Fruit fly (Drosophila melanogaster) whole organism, embryonic: ENCODE data around the gene CG14830.

ENCODE experiments used
- BEAF-32 ChIP-seq: fragments of 200-800 bp; sonication (Bioruptor generic); optimal IDR thresholded peaks from 3 replicates; lab custom pipeline; 2017; ENCODE audit warnings: missing biosample characterization, missing genetic modification characterization, mild to moderate bottlenecking, moderate library complexity, missing genetic modification reagents
- BtbVII ChIP-seq: fragments of 200-800 bp; sonication (Bioruptor generic); optimal IDR thresholded peaks from 3 replicates; lab custom pipeline; 2017; ENCODE audit warnings: missing biosample characterization, mild to moderate bottlenecking, missing genetic modification characterization
- CG10209 ChIP-seq: fragments of 200-800 bp; sonication (Bioruptor generic); optimal IDR thresholded peaks from 3 replicates; lab custom pipeline; 2017; ENCODE audit warnings: missing biosample characterization, mild to moderate bottlenecking, missing genetic modification characterization, missing genetic modification reagents
- CG1024 ChIP-seq: fragments of 200-800 bp; sonication (Bioruptor generic); IDR thresholded peaks from 2 replicates; pipeline ENCODE4 v1.3.6; 2022; ENCODE audit warnings: missing biosample characterization, missing genetic modification characterization
- CG10267 ChIP-seq: fragments of 200-800 bp; sonication (Bioruptor generic); optimal IDR thresholded peaks from 2 replicates; lab custom pipeline; 2018; ENCODE audit warnings: missing biosample characterization, mild to moderate bottlenecking, missing genetic modification characterization, moderate library complexity
- CG10431 ChIP-seq: fragments of 200-800 bp; sonication (Bioruptor generic); optimal IDR thresholded peaks from 3 replicates; lab custom pipeline; 2018; ENCODE audit warnings: missing biosample characterization, mild to moderate bottlenecking, missing genetic modification characterization
- CG14710 ChIP-seq: fragments of 200-800 bp; sonication (Bioruptor generic); optimal IDR thresholded peaks from 3 replicates; lab custom pipeline; 2019; ENCODE audit warnings: missing biosample characterization, mild to moderate bottlenecking, missing genetic modification characterization, moderate library complexity
- CG18599 ChIP-seq: fragments of 200-800 bp; sonication (Bioruptor generic); optimal IDR thresholded peaks from 3 replicates; lab custom pipeline; 2017; ENCODE audit warnings: missing biosample characterization, missing genetic modification characterization, mild to moderate bottlenecking, moderate library complexity, missing genetic modification reagents
- CG2875 ChIP-seq: fragments of 200-800 bp; sonication (Bioruptor generic); optimal IDR thresholded peaks from 2 replicates; lab custom pipeline; 2017; ENCODE audit warnings: missing biosample characterization, mild to moderate bottlenecking, missing genetic modification characterization, missing genetic modification reagents
- CG30020 ChIP-seq: fragments of 200-800 bp; optimal IDR thresholded peaks from 2 replicates; lab custom pipeline; 2019; ENCODE audit warnings: missing biosample characterization, mild to moderate bottlenecking, missing genetic modification characterization, moderate library complexity
- CG3163 ChIP-seq: fragments of 200-800 bp; sonication (Bioruptor generic); optimal IDR thresholded peaks from 3 replicates; lab custom pipeline; 2016; ENCODE audit warnings: missing biosample characterization, missing genetic modification characterization
- CG4617 ChIP-seq: fragments of 200-800 bp; sonication (Bioruptor generic); optimal IDR thresholded peaks from 3 replicates; lab custom pipeline; 2016; ENCODE audit warnings: missing biosample characterization, missing genetic modification characterization, borderline replicate concordance
- CG6791 ChIP-seq: fragments of 200-800 bp; sonication (Bioruptor generic); IDR thresholded peaks from 3 replicates; pipeline ENCODE4 v1.3.6; 2022; ENCODE audit warnings: missing biosample characterization, missing genetic modification characterization; ENCODE audit not compliant: partially characterized antibody
- CG7372 ChIP-seq: fragments of 200-800 bp; sonication (Bioruptor generic); IDR thresholded peaks from 2 replicates; pipeline ENCODE4 v1.3.6; 2022; ENCODE audit warnings: missing biosample characterization, missing genetic modification characterization
- CG8924 ChIP-seq: fragments of 200-800 bp; optimal IDR thresholded peaks from 3 replicates; lab custom pipeline; 2019; ENCODE audit warnings: missing biosample characterization, mild to moderate bottlenecking, missing genetic modification characterization, moderate library complexity
- CG9609 ChIP-seq: fragments of 200-800 bp; sonication (Bioruptor generic); optimal IDR thresholded peaks from 3 replicates; lab custom pipeline; 2016; ENCODE audit warnings: missing biosample characterization, missing genetic modification characterization
- D ChIP-seq, 2 experiments: fragments of 200-800 bp in 1 of 2; fragments of >200 bp in 1 of 2; sonication (Bioruptor generic) in 1 of 2; optimal IDR thresholded peaks; 2 replicates in 1 of 2; 3 replicates in 1 of 2; lab custom pipeline; 2017; ENCODE audit warnings: mild to moderate bottlenecking in 1 of 2, missing biosample characterization in 1 of 2, missing genetic modification characterization in 1 of 2, missing genetic modification reagents in 1 of 2
- Dfd ChIP-seq, 2 experiments: fragments of >200 bp; optimal IDR thresholded peaks; 2 replicates each; lab custom pipeline; 2017; ENCODE audit warnings: missing biosample characterization in 2 of 2, missing genetic modification characterization in 2 of 2
- HmgZ ChIP-seq: fragments of 200-800 bp; sonication (Bioruptor generic); optimal IDR thresholded peaks from 2 replicates; lab custom pipeline; 2018; ENCODE audit warnings: missing biosample characterization, mild to moderate bottlenecking, missing genetic modification characterization
- Hsf ChIP-seq: fragments of 200-800 bp; sonication (Bioruptor generic); optimal IDR thresholded peaks from 3 replicates; lab custom pipeline; 2016; ENCODE audit warnings: missing biosample characterization, missing genetic modification characterization
- Kr ChIP-seq: fragments of 200-800 bp; sonication (Bioruptor generic); optimal IDR thresholded peaks from 2 replicates; lab custom pipeline; 2017; ENCODE audit warnings: missing biosample characterization, mild to moderate bottlenecking, missing genetic modification characterization
- Lim3 ChIP-seq: fragments of 200-800 bp; sonication (Bioruptor generic); IDR thresholded peaks from 2 replicates; pipeline ENCODE4 v1.3.6; 2022; ENCODE audit warnings: missing biosample characterization, missing genetic modification characterization
- MESR4 ChIP-seq: fragments of 200-800 bp; sonication (Bioruptor generic); optimal IDR thresholded peaks from 2 replicates; lab custom pipeline; 2018; ENCODE audit warnings: missing biosample characterization, mild to moderate bottlenecking, missing genetic modification characterization, moderate library complexity
- NFAT ChIP-seq: fragments of 200-800 bp; sonication (Bioruptor generic); IDR thresholded peaks from 2 replicates; pipeline ENCODE4 v1.3.6; 2022; ENCODE audit warnings: missing biosample characterization, missing genetic modification characterization
- Ravus ChIP-seq: fragments of 200-800 bp; sonication (Bioruptor generic); IDR thresholded peaks from 2 replicates; pipeline ENCODE4 v1.3.6; 2022; ENCODE audit warnings: missing biosample characterization, missing genetic modification characterization
- Xrp1 ChIP-seq: fragments of 200-800 bp; sonication (Bioruptor generic); IDR thresholded peaks from 2 replicates; pipeline ENCODE4 v1.3.6; 2022; ENCODE audit warnings: missing biosample characterization, missing genetic modification characterization
- al ChIP-seq: fragments of 200-800 bp; sonication (Bioruptor generic); IDR thresholded peaks from 2 replicates; pipeline ENCODE4 v1.3.6; 2022; ENCODE audit warnings: missing biosample characterization, missing genetic modification characterization
- amos ChIP-seq: fragments of 200-800 bp; sonication (Bioruptor generic); IDR thresholded peaks from 2 replicates; pipeline ENCODE4 v1.3.6; 2022; ENCODE audit warnings: missing biosample characterization, missing genetic modification characterization; ENCODE audit not compliant: partially characterized antibody
- bigmax ChIP-seq: fragments of 200-800 bp; sonication (Bioruptor generic); optimal IDR thresholded peaks from 2 replicates; lab custom pipeline; 2018; ENCODE audit warnings: missing biosample characterization, mild to moderate bottlenecking, missing genetic modification characterization
- bsh ChIP-seq, 2 experiments: fragments of 200-800 bp; sonication (Bioruptor generic); optimal IDR thresholded peaks; 2 replicates each; lab custom pipeline; 2017 to 2018; ENCODE audit warnings: mild to moderate bottlenecking in 2 of 2, missing biosample characterization in 2 of 2, missing genetic modification characterization in 2 of 2, moderate library complexity in 1 of 2
- ci ChIP-seq: fragments of 200-800 bp; sonication (Bioruptor generic); IDR thresholded peaks from 3 replicates; pipeline ENCODE4 v1.3.6; 2022; ENCODE audit warnings: missing biosample characterization, missing genetic modification characterization
- fd3F ChIP-seq: fragments of 200-800 bp; sonication (Bioruptor generic); optimal IDR thresholded peaks from 2 replicates; lab custom pipeline; 2018; ENCODE audit warnings: missing biosample characterization, mild to moderate bottlenecking, missing genetic modification characterization, moderate library complexity
- fu2 ChIP-seq: fragments of 200-800 bp; sonication (Bioruptor generic); optimal IDR thresholded peaks from 2 replicates; lab custom pipeline; 2016; ENCODE audit warnings: missing biosample characterization, missing genetic modification characterization
- h ChIP-seq: fragments of >200 bp; optimal IDR thresholded peaks from 2 replicates; lab custom pipeline; 2017
- nau ChIP-seq: fragments of 200-800 bp; sonication (Bioruptor generic); optimal IDR thresholded peaks from 3 replicates; lab custom pipeline; 2017; ENCODE audit warnings: missing biosample characterization, mild to moderate bottlenecking, missing genetic modification characterization, missing genetic modification reagents
- pb ChIP-seq: fragments of 200-800 bp; sonication (Bioruptor generic); optimal IDR thresholded peaks from 3 replicates; lab custom pipeline; 2016; ENCODE audit warnings: missing biosample characterization, missing genetic modification characterization
- phol ChIP-seq: fragments of 200-800 bp; sonication (Bioruptor generic); optimal IDR thresholded peaks from 3 replicates; lab custom pipeline; 2018; ENCODE audit warnings: missing biosample characterization, mild to moderate bottlenecking, missing genetic modification characterization, moderate library complexity
- prd ChIP-seq, 3 experiments: fragments of >200 bp in 2 of 3; fragments of 200-800 bp in 1 of 3; sonication (Bioruptor generic) in 1 of 3; optimal IDR thresholded peaks in 2 of 3; IDR thresholded peaks in 1 of 3; 2 replicates in 2 of 3; 3 replicates in 1 of 3; pipeline versions ENCODE4 v1.3.6 to Lab custom; 2017 to 2022; ENCODE audit warnings: missing biosample characterization in 1 of 3, missing genetic modification characterization in 1 of 3
- pzg ChIP-seq: fragments of 200-800 bp; sonication (Bioruptor generic); optimal IDR thresholded peaks from 3 replicates; lab custom pipeline; 2018; ENCODE audit warnings: missing biosample characterization, mild to moderate bottlenecking, missing genetic modification characterization, moderate library complexity
- rib ChIP-seq: fragments of 200-800 bp; sonication (Bioruptor generic); IDR thresholded peaks from 2 replicates; pipeline ENCODE4 v1.3.6; 2022; ENCODE audit warnings: missing biosample characterization, missing genetic modification characterization
- scrt ChIP-seq: fragments of 200-800 bp; sonication (Bioruptor generic); optimal IDR thresholded peaks from 2 replicates; lab custom pipeline; 2018; ENCODE audit warnings: missing biosample characterization, mild to moderate bottlenecking, missing genetic modification characterization, moderate library complexity
- slbo ChIP-seq: fragments of 200-800 bp; sonication (Bioruptor generic); IDR thresholded peaks from 2 replicates; pipeline ENCODE4 v1.3.6; 2022; ENCODE audit warnings: missing biosample characterization, missing genetic modification characterization
- slou ChIP-seq: fragments of 200-800 bp; sonication (Bioruptor generic); optimal IDR thresholded peaks from 3 replicates; lab custom pipeline; 2016; ENCODE audit warnings: missing biosample characterization, missing genetic modification characterization
- sqz ChIP-seq: fragments of 200-800 bp; sonication (Bioruptor generic); optimal IDR thresholded peaks from 3 replicates; lab custom pipeline; 2018; ENCODE audit warnings: missing biosample characterization, mild to moderate bottlenecking, missing genetic modification characterization
- tio ChIP-seq: fragments of 200-800 bp; sonication (Bioruptor generic); optimal IDR thresholded peaks from 2 replicates; lab custom pipeline; 2017; ENCODE audit warnings: missing biosample characterization, missing genetic modification characterization, inconsistent platforms
- twi ChIP-seq: fragments of 200-800 bp; optimal IDR thresholded peaks from 2 replicates; lab custom pipeline; 2019; ENCODE audit warnings: missing biosample characterization, mild to moderate bottlenecking, missing genetic modification characterization, moderate library complexity
- zen ChIP-seq: fragments of 200-800 bp; sonication (Bioruptor generic); optimal IDR thresholded peaks from 3 replicates; lab custom pipeline; 2018; ENCODE audit warnings: missing biosample characterization, mild to moderate bottlenecking, missing genetic modification characterization, moderate library complexity

CG14830 gene

DNA sequence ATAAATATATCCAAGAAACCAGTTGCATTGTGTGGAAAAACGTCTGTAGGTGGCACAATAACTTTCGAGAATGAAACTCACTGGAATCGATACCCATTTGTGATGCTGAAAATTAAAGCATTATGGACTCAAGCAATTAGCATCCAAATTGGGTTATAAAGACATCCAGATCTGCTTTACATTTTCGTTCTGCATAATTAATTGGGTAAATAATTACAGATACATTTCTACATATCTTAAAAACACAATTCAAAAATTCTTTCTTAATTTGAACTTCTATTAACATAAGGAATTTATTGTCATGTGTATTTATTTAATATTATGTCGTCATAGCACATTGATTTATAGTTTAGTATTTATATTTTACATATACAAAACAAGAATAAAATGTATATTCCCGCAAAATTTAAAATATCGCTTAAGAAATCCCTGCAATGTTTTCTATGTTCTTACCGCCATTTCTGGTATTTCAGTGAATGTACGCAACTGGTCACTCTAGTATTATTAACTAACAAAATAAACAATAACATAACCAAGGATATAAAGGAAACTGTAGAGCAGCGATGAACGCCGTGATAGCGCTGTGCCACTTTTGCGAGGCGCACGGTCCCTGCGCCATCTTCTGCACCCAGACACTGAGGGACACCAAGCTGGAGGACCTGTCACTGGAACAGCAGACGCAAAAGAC lies 25.5 kb downstream of the CG14830 start, which contains the start of the genes CG14829 and BHD (continued):
- TF ChIP-seq Dfd (GFP tag; optimal IDR thresholded peaks at IDR 0.05; lab: Kevin White, UChicago) = no peak
- TF ChIP-seq CG18599 = no peak
- TF ChIP-seq NFAT (GFP tag; lab: Robert Waterston, UW) = no peak
- no peak for TF ChIP-seq CG9609 (GFP tag; lab: Kevin White, UChicago)
- TF ChIP-seq CG6791 (GFP tag; lab: Robert Waterston, UW) = no peak
- no peak for TF ChIP-seq Kr
- TF ChIP-seq slbo (GFP tag; lab: Robert Waterston, UW) = no peak
- no peak for TF ChIP-seq CG7372 (GFP tag; lab: Robert Waterston, UW)
- TF ChIP-seq rib (GFP tag; lab: Robert Waterston, UW) = no peak
- TF ChIP-seq CG1024 (GFP tag; lab: Robert Waterston, UW) = no peak
- TF ChIP-seq al (GFP tag; lab: Robert Waterston, UW) = no peak
- no peak for TF ChIP-seq phol (tag; lab: Kevin White, UChicago)
- TF ChIP-seq CG30020 (tag; lab: Kevin White, UChicago) = no peak
- no peak for TF ChIP-seq sqz (GFP tag; lab: Kevin White, UChicago)
- no peak for TF ChIP-seq Xrp1 (GFP tag; lab: Robert Waterston, UW)
- no peak for TF ChIP-seq bsh (GFP tag; optimal IDR thresholded peaks at IDR 0.05; lab: Kevin White, UChicago)
- TF ChIP-seq CG10431 (GFP tag; lab: Kevin White, UChicago) = no peak
- TF ChIP-seq fd3F (GFP tag; lab: Kevin White, UChicago) = no peak
- TF ChIP-seq fu2 = no peak
- TF ChIP-seq Lim3 (GFP tag; lab: Robert Waterston, UW) = no peak
- TF ChIP-seq CG2875 (GFP tag; lab: Kevin White, UChicago) = no peak
- TF ChIP-seq CG4617 (GFP tag; lab: Kevin White, UChicago) = peak; percentile 22
- TF ChIP-seq amos = peak; percentile 13; the same call in 1 of the 2 replicates
- TF ChIP-seq zen (tag; lab: Kevin White, UChicago) = no peak
- TF ChIP-seq BEAF-32 (GFP tag; lab: Kevin White, UChicago) = peak; percentile 42
- no peak for TF ChIP-seq HmgZ (tag; lab: Kevin White, UChicago)
- no peak for TF ChIP-seq ci
- TF ChIP-seq BtbVII (GFP tag; lab: Kevin White, UChicago) = no peak
- TF ChIP-seq MESR4 = peak; percentile 42
- TF ChIP-seq CG10267 (tag; lab: Kevin White, UChicago) = peak; percentile 40
- peak; percentile 61 for TF ChIP-seq bigmax (GFP tag; lab: Kevin White, UChicago)
- TF ChIP-seq CG14710 (tag; lab: Kevin White, UChicago) = peak; percentile 21
- no peak for TF ChIP-seq h (lab: Kevin White, UChicago)
- TF ChIP-seq pzg (GFP tag; lab: Kevin White, UChicago) = peak; percentile 48
- TF ChIP-seq CG8924 (tag; lab: Kevin White, UChicago) = peak; percentile 23
- TF ChIP-seq Hsf (GFP tag; lab: Kevin White, UChicago) = no peak
- TF ChIP-seq D (optimal IDR thresholded peaks at IDR 0.05; lab: Kevin White, UChicago) = no peak
- no peak for TF ChIP-seq D (GFP tag; optimal IDR thresholded peaks at IDR 0.05; lab: Kevin White, UChicago)
- TF ChIP-seq CG3163 (GFP tag; lab: Kevin White, UChicago) = no peak
- no peak for TF ChIP-seq prd (optimal IDR thresholded peaks at IDR 0.05; lab: Kevin White, UChicago)
- TF ChIP-seq prd (GFP tag; IDR thresholded peaks at IDR 0.05; lab: Robert Waterston, UW) = no peak
- no peak for TF ChIP-seq twi (tag; lab: Kevin White, UChicago)
- no peak for TF ChIP-seq tio
- TF ChIP-seq CG10209 (GFP tag; lab: Kevin White, UChicago) = no peak
- no peak for TF ChIP-seq Ravus
- TF ChIP-seq slou (GFP tag; lab: Kevin White, UChicago) = no peak
- TF ChIP-seq nau (GFP tag; lab: Kevin White, UChicago) = no peak
- no peak for TF ChIP-seq scrt
- TF ChIP-seq pb (GFP tag; lab: Kevin White, UChicago) = no peak
